Fruit fly (Drosophila melanogaster) whole organism, embryonic: ENCODE results near the gene miple2.

Experiments
- Bgb ChIP-seq: fragments of 200-800 bp; sonication (Bioruptor generic); IDR thresholded peaks from 2 replicates; pipeline ENCODE4 v1.3.6; 2022; ENCODE audit warnings: missing biosample characterization, missing genetic modification characterization; ENCODE audit not compliant: partially characterized antibody
- CG10274 ChIP-seq: fragments of 200-800 bp; sonication (Bioruptor generic); optimal IDR thresholded peaks from 3 replicates; lab custom pipeline; 2017; ENCODE audit warnings: missing biosample characterization, mild to moderate bottlenecking, missing genetic modification characterization
- CG11456 ChIP-seq: fragments of 200-800 bp; sonication (Bioruptor generic); IDR thresholded peaks from 3 replicates; pipeline ENCODE4 v1.3.6; 2022; ENCODE audit warnings: missing biosample characterization, missing genetic modification characterization
- CG11504 ChIP-seq: fragments of 200-800 bp; sonication (Bioruptor generic); optimal IDR thresholded peaks from 3 replicates; lab custom pipeline; 2019; ENCODE audit warnings: missing biosample characterization, mild to moderate bottlenecking, missing genetic modification characterization, moderate library complexity
- CG11560 ChIP-seq: fragments of 200-800 bp; sonication (Bioruptor generic); IDR thresholded peaks from 3 replicates; pipeline ENCODE4 v1.3.6; 2022; ENCODE audit warnings: missing biosample characterization, missing genetic modification characterization
- CG11695 ChIP-seq: fragments of 200-800 bp; sonication (Bioruptor generic); IDR thresholded peaks from 3 replicates; pipeline ENCODE4 v1.3.6; 2022; ENCODE audit warnings: missing biosample characterization, missing genetic modification characterization
- CG17359 ChIP-seq: fragments of 200-800 bp; sonication (Bioruptor generic); optimal IDR thresholded peaks from 3 replicates; lab custom pipeline; 2018; ENCODE audit warnings: missing biosample characterization, mild to moderate bottlenecking, missing genetic modification characterization, moderate library complexity
- CG17568 ChIP-seq: fragments of 200-800 bp; sonication (Bioruptor generic); optimal IDR thresholded peaks from 2 replicates; lab custom pipeline; 2018; ENCODE audit warnings: missing biosample characterization, mild to moderate bottlenecking, missing genetic modification characterization, moderate library complexity
- CG18476 ChIP-seq: fragments of 200-800 bp; sonication (Bioruptor generic); optimal IDR thresholded peaks from 2 replicates; lab custom pipeline; 2016; ENCODE audit warnings: missing biosample characterization, mild to moderate bottlenecking, missing genetic modification characterization
- CG3995 ChIP-seq: fragments of 200-800 bp; sonication (Bioruptor generic); optimal IDR thresholded peaks from 3 replicates; lab custom pipeline; 2016; ENCODE audit warnings: missing biosample characterization, missing genetic modification characterization
- CG4424 ChIP-seq: fragments of 200-800 bp; sonication (Bioruptor generic); optimal IDR thresholded peaks from 3 replicates; lab custom pipeline; 2016; ENCODE audit warnings: missing biosample characterization, missing genetic modification characterization
- Chrac-16 ChIP-seq: fragments of 200-800 bp; sonication (Bioruptor generic); optimal IDR thresholded peaks from 3 replicates; lab custom pipeline; 2016; ENCODE audit warnings: missing biosample characterization, missing genetic modification characterization
- Dad ChIP-seq: fragments of 200-800 bp; sonication (Bioruptor generic); optimal IDR thresholded peaks from 3 replicates; lab custom pipeline; 2016; ENCODE audit warnings: missing biosample characterization, missing genetic modification characterization
- Dbx ChIP-seq: fragments of 200-800 bp; sonication (Bioruptor generic); IDR thresholded peaks from 3 replicates; pipeline ENCODE4 v1.3.6; 2022; ENCODE audit warnings: missing biosample characterization, missing genetic modification characterization
- Dfd ChIP-seq, 2 experiments: fragments of >200 bp; optimal IDR thresholded peaks; 2 replicates each; lab custom pipeline; 2017; ENCODE audit warnings: missing biosample characterization in 2 of 2, missing genetic modification characterization in 2 of 2
- Drgx ChIP-seq: fragments of 200-800 bp; sonication (Bioruptor generic); IDR thresholded peaks from 2 replicates; pipeline ENCODE4 v1.3.6; 2022; ENCODE audit warnings: missing biosample characterization, missing genetic modification characterization
- Gsc ChIP-seq: fragments of 200-800 bp; sonication (Bioruptor generic); IDR thresholded peaks from 2 replicates; pipeline ENCODE4 v1.3.6; 2022; ENCODE audit warnings: missing biosample characterization, missing genetic modification characterization
- H15 ChIP-seq: fragments of 200-800 bp; sonication (Bioruptor generic); IDR thresholded peaks from 3 replicates; pipeline ENCODE4 v1.3.6; 2022; ENCODE audit warnings: missing biosample characterization, missing genetic modification characterization
- HLH3B ChIP-seq: fragments of 200-800 bp; sonication (Bioruptor generic); IDR thresholded peaks from 2 replicates; pipeline ENCODE4 v1.3.6; 2022; ENCODE audit warnings: missing biosample characterization, missing genetic modification characterization
- HmgD ChIP-seq: fragments of 200-800 bp; sonication (Bioruptor generic); optimal IDR thresholded peaks from 3 replicates; lab custom pipeline; 2016; ENCODE audit warnings: missing biosample characterization, missing genetic modification characterization
- HmgZ ChIP-seq: fragments of 200-800 bp; sonication (Bioruptor generic); optimal IDR thresholded peaks from 2 replicates; lab custom pipeline; 2018; ENCODE audit warnings: missing biosample characterization, mild to moderate bottlenecking, missing genetic modification characterization
- Hmx ChIP-seq: fragments of 200-800 bp; sonication (Bioruptor generic); optimal IDR thresholded peaks from 2 replicates; lab custom pipeline; 2016; ENCODE audit warnings: missing biosample characterization, missing genetic modification characterization
- Hr3 ChIP-seq: fragments of 200-800 bp; sonication (Bioruptor generic); optimal IDR thresholded peaks from 3 replicates; lab custom pipeline; 2016; ENCODE audit warnings: missing biosample characterization, missing genetic modification characterization
- Hsf ChIP-seq: fragments of 200-800 bp; sonication (Bioruptor generic); optimal IDR thresholded peaks from 3 replicates; lab custom pipeline; 2016; ENCODE audit warnings: missing biosample characterization, missing genetic modification characterization
- Max ChIP-seq: fragments of 200-800 bp; sonication (Bioruptor generic); optimal IDR thresholded peaks from 2 replicates; lab custom pipeline; 2016; ENCODE audit warnings: missing biosample characterization, mild to moderate bottlenecking, missing genetic modification characterization
- Pdp1 ChIP-seq, 2 experiments: fragments of 200-800 bp; sonication (Bioruptor generic); optimal IDR thresholded peaks; 3 replicates each; lab custom pipeline; 2016; ENCODE audit warnings: missing biosample characterization in 2 of 2, missing genetic modification characterization in 2 of 2, mild to moderate bottlenecking in 1 of 2, moderate library complexity in 1 of 2
- ap ChIP-seq: fragments of 200-800 bp; sonication (Bioruptor generic); IDR thresholded peaks from 2 replicates; pipeline ENCODE4 v1.3.6; 2022; ENCODE audit warnings: missing biosample characterization, missing genetic modification characterization
- bab2 ChIP-seq: fragments of 200-800 bp; sonication (Bioruptor generic); optimal IDR thresholded peaks from 2 replicates; lab custom pipeline; 2016; ENCODE audit warnings: missing biosample characterization, missing genetic modification characterization
- br ChIP-seq: fragments of >200 bp; optimal IDR thresholded peaks from 2 replicates; lab custom pipeline; 2017
- caup ChIP-seq: fragments of 200-800 bp; sonication (Bioruptor generic); optimal IDR thresholded peaks from 3 replicates; lab custom pipeline; 2017; ENCODE audit warnings: missing biosample characterization, mild to moderate bottlenecking, missing genetic modification characterization, moderate library complexity; ENCODE audit not compliant: severe bottlenecking
- chm ChIP-seq: fragments of 200-800 bp; sonication (Bioruptor generic); IDR thresholded peaks from 2 replicates; pipeline ENCODE4 v1.3.6; 2022; ENCODE audit warnings: missing biosample characterization, missing genetic modification characterization
- ems ChIP-seq: fragments of 200-800 bp; sonication (Bioruptor generic); optimal IDR thresholded peaks from 3 replicates; lab custom pipeline; 2016; ENCODE audit warnings: missing biosample characterization, missing genetic modification characterization
- ewg ChIP-seq: fragments of 200-800 bp; sonication (Bioruptor generic); optimal IDR thresholded peaks from 3 replicates; lab custom pipeline; 2017; ENCODE audit warnings: mild to moderate bottlenecking, missing biosample characterization, missing genetic modification reagents, missing genetic modification characterization
- fru ChIP-seq: fragments of >200 bp; optimal IDR thresholded peaks from 2 replicates; lab custom pipeline; 2017
- hbn ChIP-seq: fragments of 200-800 bp; sonication (Bioruptor generic); IDR thresholded peaks from 2 replicates; pipeline ENCODE4 v1.3.6; 2022; ENCODE audit warnings: missing biosample characterization, missing genetic modification characterization; ENCODE audit not compliant: partially characterized antibody
- knrl ChIP-seq: fragments of 200-800 bp; sonication (Bioruptor generic); IDR thresholded peaks from 3 replicates; pipeline ENCODE4 v1.3.6; 2022; ENCODE audit warnings: missing biosample characterization, missing genetic modification characterization; ENCODE audit not compliant: partially characterized antibody
- luna ChIP-seq: fragments of 200-800 bp; sonication (Bioruptor generic); optimal IDR thresholded peaks from 2 replicates; lab custom pipeline; 2016; ENCODE audit warnings: missing biosample characterization, missing genetic modification characterization
- nom ChIP-seq: fragments of 200-800 bp; sonication (Bioruptor generic); optimal IDR thresholded peaks from 2 replicates; lab custom pipeline; 2017; ENCODE audit warnings: missing biosample characterization, missing genetic modification characterization, mild to moderate bottlenecking, moderate library complexity, missing genetic modification reagents
- peb ChIP-seq: fragments of 200-800 bp; sonication (Bioruptor generic); IDR thresholded peaks from 2 replicates; pipeline ENCODE4 v1.3.6; 2022; ENCODE audit warnings: missing biosample characterization, missing genetic modification characterization
- ranshi ChIP-seq: fragments of 200-800 bp; sonication (Bioruptor generic); IDR thresholded peaks from 2 replicates; pipeline ENCODE4 v1.3.6; 2022; ENCODE audit warnings: missing biosample characterization, missing genetic modification characterization
- ro ChIP-seq: fragments of 200-800 bp; sonication (Bioruptor generic); IDR thresholded peaks from 2 replicates; pipeline ENCODE4 v1.3.6; 2022; ENCODE audit warnings: missing biosample characterization, missing genetic modification characterization
- salm ChIP-seq: fragments of 200-800 bp; sonication (Bioruptor generic); optimal IDR thresholded peaks from 2 replicates; lab custom pipeline; 2018; ENCODE audit warnings: missing biosample characterization, mild to moderate bottlenecking, missing genetic modification characterization
- sens-2 ChIP-seq: fragments of 200-800 bp; sonication (Bioruptor generic); IDR thresholded peaks from 2 replicates; pipeline ENCODE4 v1.3.6; 2022; ENCODE audit warnings: missing biosample characterization, missing genetic modification characterization
- ssp ChIP-seq: fragments of 200-800 bp; sonication (Bioruptor generic); IDR thresholded peaks from 2 replicates; pipeline ENCODE4 v1.3.6; 2022; ENCODE audit warnings: missing biosample characterization, missing genetic modification characterization
- tgo ChIP-seq: fragments of 200-800 bp; sonication (Bioruptor generic); IDR thresholded peaks from 3 replicates; pipeline ENCODE4 v1.3.6; 2022; ENCODE audit warnings: missing biosample characterization, missing genetic modification characterization
- trem ChIP-seq: fragments of 200-800 bp; optimal IDR thresholded peaks from 3 replicates; lab custom pipeline; 2019; ENCODE audit warnings: missing biosample characterization, mild to moderate bottlenecking, missing genetic modification characterization, moderate library complexity
- tup ChIP-seq: fragments of 200-800 bp; sonication (Bioruptor generic); optimal IDR thresholded peaks from 2 replicates; lab custom pipeline; 2016; ENCODE audit warnings: missing biosample characterization, mild to moderate bottlenecking, missing genetic modification characterization, moderate library complexity
- tx ChIP-seq: fragments of 200-800 bp; sonication (Bioruptor generic); optimal IDR thresholded peaks from 2 replicates; lab custom pipeline; 2016; ENCODE audit warnings: missing biosample characterization, missing genetic modification characterization
- wdn ChIP-seq: fragments of 200-800 bp; sonication (Bioruptor generic); IDR thresholded peaks from 2 replicates; pipeline ENCODE4 v1.3.6; 2022; ENCODE audit warnings: missing biosample characterization, missing genetic modification characterization
- yki ChIP-seq: fragments of >200 bp; optimal IDR thresholded peaks from 3 replicates; lab custom pipeline; 2018

Gene miple2

dm6 chr3L:257618-258475 lies 13.2 kb upstream of the miple2 start, which contains the start of the genes DIP2 and wac (continued):
- peak; percentile 74 for TF ChIP-seq HmgZ (tag; lab: Kevin White, UChicago)
- peak; percentile 85 for TF ChIP-seq hbn (GFP tag; lab: Robert Waterston, UW)
- peak; percentile 82 for TF ChIP-seq ems (GFP tag; lab: Kevin White, UChicago)
- peak; percentile 58; the same call in 1 of the 2 replicates for TF ChIP-seq HLH3B (GFP tag; lab: Robert Waterston, UW)
- TF ChIP-seq tgo, result peak; percentile 71
- no peak for TF ChIP-seq ap (GFP tag; lab: Robert Waterston, UW)
- peak; percentile 45; the same call in 1 of the 2 replicates for TF ChIP-seq sens-2 (GFP tag; lab: Robert Waterston, UW)
- no peak for TF ChIP-seq CG11504 (tag; lab: Kevin White, UChicago)
- no peak for TF ChIP-seq yki (lab: Kevin White, UChicago)
- peak; percentile 27 for TF ChIP-seq luna
- TF ChIP-seq ssp, result peak; percentile 53; the same call in 1 of the 2 replicates
- peak; percentile 61 for TF ChIP-seq wdn (GFP tag; lab: Robert Waterston, UW)
- TF ChIP-seq Dfd (GFP tag; optimal IDR thresholded peaks at IDR 0.05; lab: Kevin White, UChicago), result no peak
- peak; percentile 70 for TF ChIP-seq Max (GFP tag; lab: Kevin White, UChicago)
- TF ChIP-seq salm (tag; lab: Kevin White, UChicago), result peak; percentile 3
- TF ChIP-seq tx, result peak; percentile 84
- TF ChIP-seq CG4424, result peak; percentile 69
- peak; percentile 88 for TF ChIP-seq Hsf (GFP tag; lab: Kevin White, UChicago)
- peak; percentile 88 for TF ChIP-seq CG11456 (GFP tag; lab: Robert Waterston, UW)
- TF ChIP-seq Dbx (GFP tag; lab: Robert Waterston, UW), result peak; percentile 83
- TF ChIP-seq CG17568, result no peak
- TF ChIP-seq Hmx (GFP tag; lab: Kevin White, UChicago), result no peak
- TF ChIP-seq peb (GFP tag; lab: Robert Waterston, UW), result no peak
- TF ChIP-seq bab2 (GFP tag; lab: Kevin White, UChicago), result peak; percentile 90
- peak; percentile 84 to 94 for TF ChIP-seq Pdp1 (GFP tag; optimal IDR thresholded peaks at IDR 0.05; lab: Kevin White, UChicago)
- TF ChIP-seq ewg (GFP tag; lab: Kevin White, UChicago), result peak; percentile 88
- peak; percentile 45 for TF ChIP-seq CG3995
- peak; percentile 90 for TF ChIP-seq knrl
- TF ChIP-seq CG11695 (GFP tag; lab: Robert Waterston, UW), result no peak
- TF ChIP-seq fru (lab: Kevin White, UChicago), result no peak
- no peak for TF ChIP-seq ro (GFP tag; lab: Robert Waterston, UW)
- TF ChIP-seq CG17359 (tag; lab: Kevin White, UChicago), result peak; percentile 67
- 0 out of 2 replicates have a peak, but pooled peaks have one; percentile 74 for TF ChIP-seq ranshi (GFP tag; lab: Robert Waterston, UW)
- peak; percentile 85 for TF ChIP-seq Chrac-16 (GFP tag; lab: Kevin White, UChicago)
- peak; percentile 91 for TF ChIP-seq Bgb (GFP tag; lab: Robert Waterston, UW)
- peak; percentile 40; the same call in 1 of the 2 replicates for TF ChIP-seq Drgx
- peak; percentile 100 for TF ChIP-seq trem
- peak; percentile 83 for TF ChIP-seq chm
- no peak for TF ChIP-seq nom (GFP tag; lab: Kevin White, UChicago)
- TF ChIP-seq caup, result peak; percentile 69
- TF ChIP-seq tup (GFP tag; lab: Kevin White, UChicago), result peak; percentile 57
- peak; percentile 78 for TF ChIP-seq HmgD
- no peak for TF ChIP-seq Gsc
- peak; percentile 61; the same call in 2 of the 3 replicates for TF ChIP-seq CG11560 (tag; lab: Robert Waterston, UW)
- TF ChIP-seq H15 (GFP tag; lab: Robert Waterston, UW), result peak; percentile 62; the same call in 1 of the 3 replicates
- TF ChIP-seq CG10274 (GFP tag; lab: Kevin White, UChicago), result no peak
- peak; percentile 43 for TF ChIP-seq CG18476 (GFP tag; lab: Kevin White, UChicago)
- TF ChIP-seq br (lab: Kevin White, UChicago), result no peak
- TF ChIP-seq Dad (GFP tag; lab: Kevin White, UChicago), result peak; percentile 79
- peak; percentile 75 for TF ChIP-seq Hr3 (GFP tag; lab: Kevin White, UChicago)
